Worm (Caenorhabditis elegans) whole organism, mixed stage, embryonic: ENCODE results near the gene Y7A5A.6.

ENCODE experiments used
- M03D4.4 ChIP-seq: sonication (generic microtip); optimal IDR thresholded peaks from 2 replicates; lab custom pipeline; 2017; ENCODE audit warnings: mild to moderate bottlenecking, missing genetic modification characterization, missing compliant biosample characterization
- ceh-39 ChIP-seq: fragments of 150-350 bp; optimal IDR thresholded peaks from 2 replicates; lab custom pipeline; 2014; ENCODE audit warnings: missing biosample characterization, missing genetic modification characterization
- ceh-43 ChIP-seq: fragments of 200-800 bp; sonication (Bioruptor generic); optimal IDR thresholded peaks from 2 replicates; lab custom pipeline; 2018; ENCODE audit warnings: mild to moderate bottlenecking, missing genetic modification characterization, moderate library complexity, missing compliant biosample characterization
- ceh-83 ChIP-seq: fragments of 200-800 bp; sonication (Bioruptor generic); optimal IDR thresholded peaks from 2 replicates; lab custom pipeline; 2018; ENCODE audit warnings: mild to moderate bottlenecking, missing genetic modification characterization, missing compliant biosample characterization
- ces-1 ChIP-seq: fragments of 150-350 bp; optimal IDR thresholded peaks from 2 replicates; lab custom pipeline; 2014; ENCODE audit warnings: missing biosample characterization, missing genetic modification reagents, missing genetic modification characterization
- drap-1 ChIP-seq: fragments of 200-800 bp; sonication (Bioruptor generic); optimal IDR thresholded peaks from 3 replicates; lab custom pipeline; 2018; ENCODE audit warnings: mild to moderate bottlenecking, missing genetic modification characterization, missing compliant biosample characterization
- elt-1 ChIP-seq: sonication (generic microtip); optimal IDR thresholded peaks from 2 replicates; lab custom pipeline; 2017; ENCODE audit warnings: missing genetic modification characterization, mild to moderate bottlenecking, missing compliant biosample characterization, antibody characterized with exemption, moderate library complexity, borderline replicate concordance; ENCODE audit not compliant: insufficient read depth
- flh-1 ChIP-seq: fragments of 200-800 bp; sonication (Bioruptor generic); optimal IDR thresholded peaks from 2 replicates; lab custom pipeline; 2018; ENCODE audit warnings: mild to moderate bottlenecking, missing genetic modification characterization, moderate library complexity, missing compliant biosample characterization
- hlh-1 ChIP-seq: fragments of 150-350 bp; optimal IDR thresholded peaks from 2 replicates; lab custom pipeline; 2014; ENCODE audit warnings: missing biosample characterization, missing genetic modification reagents, missing genetic modification characterization
- lsy-2 ChIP-seq: fragments of 150-350 bp; optimal IDR thresholded peaks from 2 replicates; lab custom pipeline; 2014; ENCODE audit warnings: missing biosample characterization, missing genetic modification characterization
- mep-1 ChIP-seq: fragments of 150-350 bp; optimal IDR thresholded peaks from 2 replicates; lab custom pipeline; 2017; ENCODE audit warnings: missing biosample characterization, missing genetic modification reagents, missing genetic modification characterization, inconsistent platforms
- nhr-12 ChIP-seq: fragments of 150-350 bp; optimal IDR thresholded peaks from 2 replicates; lab custom pipeline; 2014; ENCODE audit warnings: missing biosample characterization, missing genetic modification characterization
- nhr-2 ChIP-seq: fragments of 150-350 bp; optimal IDR thresholded peaks from 2 replicates; lab custom pipeline; 2014; ENCODE audit warnings: missing biosample characterization, missing genetic modification characterization
- nhr-237 ChIP-seq: fragments of 150-350 bp; optimal IDR thresholded peaks from 2 replicates; lab custom pipeline; 2014; ENCODE audit warnings: missing biosample characterization, missing genetic modification characterization
- nhr-28 ChIP-seq: fragments of 150-350 bp; optimal IDR thresholded peaks from 2 replicates; lab custom pipeline; 2014; ENCODE audit warnings: missing biosample characterization, missing genetic modification characterization
- ztf-11 ChIP-seq: fragments of 150-350 bp; optimal IDR thresholded peaks from 2 replicates; lab custom pipeline; 2014; ENCODE audit warnings: missing biosample characterization, missing genetic modification characterization

Gene Y7A5A.6

DNA sequence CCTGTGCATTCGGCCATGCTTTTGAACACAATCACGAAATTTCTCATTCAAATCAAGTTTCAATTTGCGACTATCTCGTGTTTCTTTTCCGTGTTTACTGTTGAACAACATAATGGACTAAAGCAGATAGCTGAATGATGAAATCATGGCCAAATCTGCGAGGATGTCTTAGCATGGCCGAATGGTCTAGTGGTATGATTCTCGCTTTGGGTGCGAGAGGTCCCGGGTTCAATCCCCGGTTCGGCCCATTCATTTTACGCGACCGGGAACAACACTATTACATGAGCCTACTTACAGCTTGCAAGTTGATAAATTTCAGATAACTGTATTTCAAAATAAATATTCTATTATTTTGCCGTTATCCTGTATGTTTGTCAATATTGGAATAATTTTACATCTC is 48.2 kb downstream of the Y7A5A.6 start:
- TF ChIP-seq elt-1 (tag; lab: Kevin White, UChicago) (no peak), ceh-43 (GFP tag; lab: Kevin White, UChicago) (no peak), M03D4.4 (tag; lab: Kevin White, UChicago) (no peak), mep-1 (tag; lab: Kevin White, UChicago) (no peak), ztf-11 (tag; lab: Kevin White, UChicago) (no peak), ceh-39 (no peak), ces-1 (GFP tag; lab: Kevin White, UChicago) (no peak), drap-1 (GFP tag; lab: Kevin White, UChicago) (no peak), nhr-28 (tag; lab: Kevin White, UChicago) (no peak), nhr-2 (tag; lab: Kevin White, UChicago) (no peak), nhr-12 (tag; lab: Kevin White, UChicago) (no peak), flh-1 (GFP tag; lab: Kevin White, UChicago) (no peak), ceh-83 (no peak), nhr-237 (tag; lab: Kevin White, UChicago) (no peak), lsy-2 (tag; lab: Kevin White, UChicago) (no peak), hlh-1 (no peak)
